Fruit fly (Drosophila melanogaster) whole organism, pupa: ENCODE data around the gene CG46462.

Experiments
- CG10348 ChIP-seq: fragments of 200-800 bp; sonication (Bioruptor generic); IDR thresholded peaks from 2 replicates; pipeline ENCODE4 v1.3.6; 2022; ENCODE audit warnings: missing biosample characterization, missing genetic modification characterization
- CG12605 ChIP-seq: fragments of 200-800 bp; sonication (Bioruptor generic); IDR thresholded peaks from 2 replicates; pipeline ENCODE4 v1.3.6; 2022; ENCODE audit warnings: missing biosample characterization, missing genetic modification characterization
- CG13204 ChIP-seq: fragments of 200-800 bp; sonication (Bioruptor generic); optimal IDR thresholded peaks from 2 replicates; lab custom pipeline; 2018; ENCODE audit warnings: missing biosample characterization, mild to moderate bottlenecking, missing genetic modification characterization, moderate library complexity
- CG14655 ChIP-seq: fragments of 200-800 bp; sonication (Bioruptor generic); optimal IDR thresholded peaks from 3 replicates; lab custom pipeline; 2017; ENCODE audit warnings: mild to moderate bottlenecking, missing biosample characterization, missing genetic modification reagents, missing genetic modification characterization
- CG15710 ChIP-seq: fragments of 200-800 bp; sonication (Bioruptor generic); optimal IDR thresholded peaks from 2 replicates; lab custom pipeline; 2018; ENCODE audit warnings: missing biosample characterization, mild to moderate bottlenecking, missing genetic modification characterization, moderate library complexity
- CG17806 ChIP-seq: fragments of 200-800 bp; sonication (Bioruptor generic); optimal IDR thresholded peaks from 2 replicates; lab custom pipeline; 2018; ENCODE audit warnings: missing biosample characterization, mild to moderate bottlenecking, missing genetic modification characterization, moderate library complexity
- CG32121 ChIP-seq: fragments of 200-800 bp; sonication (Bioruptor generic); IDR thresholded peaks from 2 replicates; pipeline ENCODE4 v1.3.6; 2022; ENCODE audit warnings: missing biosample characterization, missing genetic modification characterization
- CG34367 ChIP-seq: fragments of 200-800 bp; sonication (Bioruptor generic); optimal IDR thresholded peaks from 2 replicates; lab custom pipeline; 2018; ENCODE audit warnings: missing biosample characterization, mild to moderate bottlenecking, missing genetic modification characterization
- CG4496 ChIP-seq: fragments of 200-800 bp; sonication (Bioruptor generic); IDR thresholded peaks from 3 replicates; pipeline ENCODE4 v1.3.6; 2022; ENCODE audit warnings: missing biosample characterization, missing genetic modification characterization
- CG8159 ChIP-seq: fragments of 200-800 bp; sonication (Bioruptor generic); optimal IDR thresholded peaks from 3 replicates; lab custom pipeline; 2018; ENCODE audit warnings: missing biosample characterization, mild to moderate bottlenecking, missing genetic modification characterization, moderate library complexity
- CG8301 ChIP-seq: fragments of 200-800 bp; sonication (Bioruptor generic); optimal IDR thresholded peaks from 2 replicates; lab custom pipeline; 2018; ENCODE audit warnings: missing biosample characterization, mild to moderate bottlenecking, missing genetic modification characterization
- CG9948 ChIP-seq: fragments of 200-800 bp; sonication (Bioruptor generic); optimal IDR thresholded peaks from 2 replicates; lab custom pipeline; 2018; ENCODE audit warnings: missing biosample characterization, mild to moderate bottlenecking, missing genetic modification characterization, moderate library complexity
- D1 ChIP-seq: fragments of 200-800 bp; sonication (Bioruptor generic); optimal IDR thresholded peaks from 2 replicates; lab custom pipeline; 2018; ENCODE audit warnings: missing biosample characterization, mild to moderate bottlenecking, missing genetic modification characterization, moderate library complexity
- EcR ChIP-seq: fragments of 200-800 bp; sonication (Bioruptor generic); optimal IDR thresholded peaks from 3 replicates; lab custom pipeline; 2019; ENCODE audit warnings: missing biosample characterization, missing genetic modification characterization, mild to moderate bottlenecking, moderate library complexity, missing genetic modification reagents
- Ets98B ChIP-seq: fragments of 200-800 bp; sonication (Bioruptor generic); IDR thresholded peaks from 2 replicates; pipeline ENCODE4 v1.3.6; 2022; ENCODE audit warnings: missing biosample characterization, missing genetic modification characterization
- Pif1A ChIP-seq: fragments of 200-800 bp; sonication (Bioruptor generic); optimal IDR thresholded peaks from 3 replicates; lab custom pipeline; 2016; ENCODE audit warnings: missing biosample characterization, missing genetic modification characterization
- Pif1B ChIP-seq: fragments of 200-800 bp; sonication (Bioruptor generic); optimal IDR thresholded peaks from 3 replicates; lab custom pipeline; 2016; ENCODE audit warnings: missing biosample characterization, missing genetic modification characterization
- Snoo ChIP-seq: fragments of 200-800 bp; sonication (Bioruptor generic); optimal IDR thresholded peaks from 3 replicates; lab custom pipeline; 2017; ENCODE audit warnings: missing biosample characterization, mild to moderate bottlenecking, missing genetic modification characterization, inconsistent platforms
- fd96Ca ChIP-seq: fragments of 200-800 bp; sonication (Bioruptor generic); IDR thresholded peaks from 3 replicates; pipeline ENCODE4 v1.3.6; 2022; ENCODE audit warnings: missing biosample characterization, missing genetic modification characterization
- gl ChIP-seq: fragments of 200-800 bp; sonication (Bioruptor generic); optimal IDR thresholded peaks from 2 replicates; lab custom pipeline; 2018; ENCODE audit warnings: missing biosample characterization, mild to moderate bottlenecking, missing genetic modification characterization
- rn ChIP-seq: fragments of 200-800 bp; sonication (Bioruptor generic); IDR thresholded peaks from 2 replicates; pipeline ENCODE4 v1.3.6; 2022; ENCODE audit warnings: missing biosample characterization, missing genetic modification characterization

The CG46462 gene

dm6 chr3L:19898547-19899282 is 32.8 kb upstream of the CG46462 start:
- TF ChIP-seq CG15710 (tag; lab: Kevin White, UChicago) (peak; percentile 40), Ets98B (GFP tag; lab: Robert Waterston, UW) (no peak), CG8301 (tag; lab: Kevin White, UChicago) (peak; percentile 57), CG4496 (GFP tag; lab: Robert Waterston, UW) (peak; percentile 64; the same call in 2 of the 3 replicates), CG9948 (tag; lab: Kevin White, UChicago) (peak; percentile 69), CG32121 (GFP tag; lab: Robert Waterston, UW) (no peak), CG13204 (GFP tag; lab: Kevin White, UChicago) (no peak), CG14655 (GFP tag; lab: Kevin White, UChicago) (peak; percentile 67), Pif1B (GFP tag; lab: Kevin White, UChicago) (peak; percentile 51), Snoo (tag; lab: Kevin White, UChicago) (no peak), Pif1A (GFP tag; lab: Kevin White, UChicago) (peak; percentile 71), D1 (peak; percentile 29), CG12605 (GFP tag; lab: Robert Waterston, UW) (no peak), EcR (GFP tag; lab: Kevin White, UChicago) (peak; percentile 96), gl (tag; lab: Kevin White, UChicago) (no peak), fd96Ca (GFP tag; lab: Robert Waterston, UW) (no peak), rn (GFP tag; lab: Robert Waterston, UW) (no peak), CG17806 (peak; percentile 48), CG34367 (peak; percentile 29), CG8159 (tag; lab: Kevin White, UChicago) (peak; percentile 38), CG10348 (no peak)
- TF ChIP-seq, all 21 proteins: peak for 12

- TF ChIP-seq EcR (GFP tag; lab: Kevin White, UChicago) (peak; percentile 74), Ets98B (GFP tag; lab: Robert Waterston, UW) (no peak), CG13204 (GFP tag; lab: Kevin White, UChicago) (peak; percentile 25)
Measured at dm6 chr3L:19899308-19899927, 32.1 kb upstream of the CG46462 start.

- TF ChIP-seq CG15710 (tag; lab: Kevin White, UChicago): no peak
- 0 out of 3 replicates have a peak, but pooled peaks have one; percentile 23 for TF ChIP-seq CG4496 (GFP tag; lab: Robert Waterston, UW)
Measured at dm6 chr3L:19900184-19901089, 31.1 kb upstream of the CG46462 start.

dm6 chr3L:19901486-19902255 is 29.8 kb upstream of the CG46462 start:
- TF ChIP-seq EcR (GFP tag; lab: Kevin White, UChicago) (peak; percentile 39), gl (tag; lab: Kevin White, UChicago) (no peak)

dm6 chr3L:19902560-19903399 is 28.7 kb upstream of the CG46462 start:
- TF ChIP-seq Snoo (tag; lab: Kevin White, UChicago): peak; percentile 95
- peak; percentile 92 for TF ChIP-seq CG8159 (tag; lab: Kevin White, UChicago)
- TF ChIP-seq CG15710 (tag; lab: Kevin White, UChicago): peak; percentile 98
- TF ChIP-seq Pif1B (GFP tag; lab: Kevin White, UChicago): peak; percentile 97
- TF ChIP-seq CG9948 (tag; lab: Kevin White, UChicago): peak; percentile 97
- TF ChIP-seq CG12605 (GFP tag; lab: Robert Waterston, UW): peak; percentile 92
- peak; percentile 98 for TF ChIP-seq fd96Ca (GFP tag; lab: Robert Waterston, UW)
- peak; percentile 93 for TF ChIP-seq CG8301 (tag; lab: Kevin White, UChicago)
- TF ChIP-seq Pif1A (GFP tag; lab: Kevin White, UChicago): peak; percentile 98
- peak; percentile 95 for TF ChIP-seq rn (GFP tag; lab: Robert Waterston, UW)
- peak; percentile 98 for TF ChIP-seq CG34367
- TF ChIP-seq CG4496 (GFP tag; lab: Robert Waterston, UW): peak; percentile 98
- peak; percentile 95 for TF ChIP-seq Ets98B (GFP tag; lab: Robert Waterston, UW)
- peak; percentile 90 for TF ChIP-seq CG10348
- peak; percentile 31 for TF ChIP-seq EcR (GFP tag; lab: Kevin White, UChicago)
- TF ChIP-seq gl (tag; lab: Kevin White, UChicago): peak; percentile 97
- TF ChIP-seq CG17806: peak; percentile 99
- TF ChIP-seq CG13204 (GFP tag; lab: Kevin White, UChicago): peak; percentile 95
- peak; percentile 95 for TF ChIP-seq CG14655 (GFP tag; lab: Kevin White, UChicago)
- peak; percentile 97 for TF ChIP-seq CG32121 (GFP tag; lab: Robert Waterston, UW)
- TF ChIP-seq D1: peak; percentile 80
